Worm (Caenorhabditis elegans): ENCODE data around the gene F57G4.1.
"Not testable (repeated sequence)": the region's sequence is repeated elsewhere in the genome, so short reads cannot be mapped to it uniquely, and the experiment has no call there.

The F57G4.1 gene

DNA sequence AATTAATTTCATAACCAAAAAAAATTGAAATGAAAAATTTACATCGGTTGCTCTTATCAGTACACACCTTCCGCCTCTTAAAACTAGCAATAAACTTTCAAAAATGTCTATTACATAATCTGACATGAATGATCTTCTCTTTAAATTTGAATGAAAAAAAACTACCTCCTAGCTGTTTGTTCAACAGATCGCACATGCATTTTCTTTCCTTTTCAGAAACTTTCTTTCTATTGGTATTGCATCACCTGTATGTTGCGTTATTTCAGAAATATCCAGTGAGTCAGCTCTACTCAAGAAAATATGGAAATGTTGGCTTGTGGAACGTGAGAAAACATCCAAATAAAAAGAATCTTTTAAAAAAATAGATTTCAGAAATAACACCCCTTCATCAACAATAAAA lies at the start of gene F57G4.1:
Gene F57G4.1 (plus strand): TSS at position 301 of the 400 bp plus-strand sequence.
- TF ChIP-seq T22C8.4 (GFP tag; IDR thresholded peaks at IDR 0.05) = no peak

DNA sequence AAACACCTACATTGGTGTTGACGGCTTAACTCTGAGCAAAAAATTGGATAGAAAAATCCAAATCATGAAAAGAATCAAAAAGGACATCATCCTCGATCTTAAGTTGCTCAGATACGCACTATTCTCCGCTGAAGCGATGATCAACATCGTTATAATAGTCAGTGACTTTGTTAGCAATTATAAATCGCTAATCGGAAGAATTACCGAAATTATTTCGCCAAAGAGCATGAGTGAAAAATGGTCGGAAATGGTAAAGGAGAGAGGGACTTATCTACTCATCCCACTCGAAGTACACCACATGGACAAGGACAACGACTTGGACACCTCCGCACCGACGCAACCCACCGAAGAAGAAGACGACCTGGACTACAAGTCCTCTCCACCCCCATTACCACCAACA lies 43.3 kb upstream of the F57G4.1 start:
- TF ChIP-seq ref-1 (GFP tag; conservative IDR thresholded peaks at IDR 0.05) (no peak), flt-1 (GFP tag; IDR thresholded peaks at IDR 0.05) (no peak), med-1 (GFP tag; optimal IDR thresholded peaks at IDR 0.05; ENCODE audit: insufficient read depth) (no peak), cog-1 (tag; optimal IDR thresholded peaks at IDR 0.05) (no peak), ztf-23 (GFP tag; IDR thresholded peaks at IDR 0.05) (no peak), ztf-29 (GFP tag; IDR thresholded peaks at IDR 0.05) (no peak), klf-2 (GFP tag; conservative IDR thresholded peaks at IDR 0.05) (no peak), T22C8.4 (GFP tag; IDR thresholded peaks at IDR 0.05) (no peak), tab-1 (GFP tag; IDR thresholded peaks at IDR 0.05) (no peak)

- TF ChIP-seq ztf-29 (GFP tag; IDR thresholded peaks at IDR 0.05); ref-1 (GFP tag; conservative IDR thresholded peaks at IDR 0.05); klf-2 (GFP tag; conservative IDR thresholded peaks at IDR 0.05): not testable (repeated sequence)
These were observed 38.9 kb upstream of the F57G4.1 start, which contains the start of gene fbxa-133 for ce11 chrV:17584352-17584843. Gene fbxa-133 (plus strand): TSS chrV:17584793.

ce11 chrV:17595691-17596090 lies 27.6 kb upstream of the F57G4.1 start:
- TF ChIP-seq T22C8.4 (GFP tag; IDR thresholded peaks at IDR 0.05) = no peak
- TF ChIP-seq ref-1 (GFP tag; conservative IDR thresholded peaks at IDR 0.05) = no peak
- TF ChIP-seq tab-1 (GFP tag; IDR thresholded peaks at IDR 0.05) = no peak
- TF ChIP-seq ztf-23 (GFP tag; IDR thresholded peaks at IDR 0.05) = no peak
- TF ChIP-seq med-1 (GFP tag; optimal IDR thresholded peaks at IDR 0.05; ENCODE audit: insufficient read depth) = no peak
- TF ChIP-seq ztf-29 (GFP tag; IDR thresholded peaks at IDR 0.05) = no peak
- no peak for TF ChIP-seq flt-1 (GFP tag; IDR thresholded peaks at IDR 0.05)
- no peak for TF ChIP-seq cog-1 (tag; optimal IDR thresholded peaks at IDR 0.05)
- TF ChIP-seq klf-2 (GFP tag; conservative IDR thresholded peaks at IDR 0.05) = no peak

- TF ChIP-seq ztf-29 (GFP tag; IDR thresholded peaks at IDR 0.05) (no peak), tab-1 (GFP tag; IDR thresholded peaks at IDR 0.05) (no peak), T22C8.4 (GFP tag; IDR thresholded peaks at IDR 0.05) (no peak), klf-2 (GFP tag; conservative IDR thresholded peaks at IDR 0.05) (no peak), cog-1 (tag; optimal IDR thresholded peaks at IDR 0.05) (no peak)
These were observed 24.5 kb upstream of the F57G4.1 start, which contains the start of gene Y6G8.2 for ce11 chrV:17598810-17599209. Gene Y6G8.2 (minus strand): TSS chrV:17598956.

ce11 chrV:17601520-17601919 lies 21.8 kb upstream of the F57G4.1 start, which contains the start of gene ztf-25:
Gene ztf-25 (plus strand): TSS chrV:17601820.
- TF ChIP-seq ztf-23 (GFP tag; IDR thresholded peaks at IDR 0.05) (no peak), klf-2 (GFP tag; conservative IDR thresholded peaks at IDR 0.05) (no peak), cog-1 (tag; optimal IDR thresholded peaks at IDR 0.05) (no peak), ref-1 (GFP tag; conservative IDR thresholded peaks at IDR 0.05) (no peak)

DNA sequence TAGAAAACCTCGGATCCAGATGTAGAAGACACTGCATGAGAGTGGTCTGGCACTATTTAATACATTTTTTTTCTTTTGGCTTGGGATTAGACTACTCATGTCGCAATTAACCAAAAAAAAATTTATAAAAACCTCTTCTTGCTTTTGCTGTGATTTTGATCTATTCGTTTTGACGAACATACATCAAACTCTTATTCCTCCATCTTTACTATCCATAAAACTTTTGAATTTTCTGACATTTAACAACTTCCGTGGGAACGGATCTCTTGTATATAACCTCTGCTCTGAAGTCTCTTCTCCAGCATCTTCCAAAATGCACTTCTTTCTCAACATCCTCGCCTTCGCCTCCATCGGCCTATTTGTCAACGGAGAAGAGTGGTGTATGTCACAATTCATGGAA lies 17.3 kb upstream of the F57G4.1 start, which contains the start of gene Y6G8.16:
Gene Y6G8.16 (plus strand): TSS at position 301 of the 400 bp plus-strand sequence.
- not testable (repeated sequence) for TF ChIP-seq klf-2 (GFP tag; conservative IDR thresholded peaks at IDR 0.05); med-1 (GFP tag; optimal IDR thresholded peaks at IDR 0.05; ENCODE audit: insufficient read depth); T22C8.4 (GFP tag; IDR thresholded peaks at IDR 0.05)

ce11 chrV:17607797-17608196 lies 15.5 kb upstream of the F57G4.1 start, which contains the start of gene srz-91:
Gene srz-91 (plus strand): TSS chrV:17608097.
- TF ChIP-seq flt-1 (GFP tag; IDR thresholded peaks at IDR 0.05) = no peak
- TF ChIP-seq T22C8.4 (GFP tag; IDR thresholded peaks at IDR 0.05) = no peak
- TF ChIP-seq ref-1 (GFP tag; conservative IDR thresholded peaks at IDR 0.05) = no peak
- no peak for TF ChIP-seq tab-1 (GFP tag; IDR thresholded peaks at IDR 0.05)
- no peak for TF ChIP-seq med-1 (GFP tag; optimal IDR thresholded peaks at IDR 0.05; ENCODE audit: insufficient read depth)
- TF ChIP-seq ztf-23 (GFP tag; IDR thresholded peaks at IDR 0.05) = no peak
- TF ChIP-seq cog-1 (tag; optimal IDR thresholded peaks at IDR 0.05) = no peak
- no peak for TF ChIP-seq klf-2 (GFP tag; conservative IDR thresholded peaks at IDR 0.05)
- TF ChIP-seq ztf-29 (GFP tag; IDR thresholded peaks at IDR 0.05) = no peak

DNA sequence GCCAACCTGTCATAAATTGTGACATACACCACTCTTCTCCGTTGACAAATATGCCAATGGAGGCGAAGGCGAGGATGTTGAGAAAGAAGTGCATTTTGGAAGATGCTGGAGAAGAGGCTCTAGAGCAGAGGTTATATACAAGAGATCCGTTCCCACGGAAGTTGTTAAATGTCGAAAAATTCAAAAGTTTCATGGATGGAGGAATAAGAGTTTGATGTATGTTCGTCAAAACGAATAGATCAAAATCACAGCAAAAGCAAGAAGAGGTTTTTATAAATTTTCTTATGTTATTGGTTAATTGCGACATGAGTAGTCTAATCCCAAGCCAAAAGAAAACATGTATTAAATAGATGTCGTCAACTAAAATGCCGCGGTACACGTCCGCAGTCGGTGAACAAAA lies 12.8 kb upstream of the F57G4.1 start, which contains the start of gene Y6G8.15:
Gene Y6G8.15 (minus strand): TSS at position 101 of the 400 bp plus-strand sequence.
- not testable (repeated sequence) for TF ChIP-seq cog-1 (tag; optimal IDR thresholded peaks at IDR 0.05); med-1 (GFP tag; optimal IDR thresholded peaks at IDR 0.05; ENCODE audit: insufficient read depth); T22C8.4 (GFP tag; IDR thresholded peaks at IDR 0.05)

ce11 chrV:17614251-17614650 lies 9.1 kb upstream of the F57G4.1 start, which contains the start of gene Y6G8.14:
Gene Y6G8.14 (minus strand): TSS chrV:17614351.
- TF ChIP-seq ref-1 (GFP tag; conservative IDR thresholded peaks at IDR 0.05) = no peak

ce11 chrV:17615609-17616008 lies 7.7 kb upstream of the F57G4.1 start, which contains the start of gene Y6G8.5:
Gene Y6G8.5 (minus strand): TSS chrV:17615709.
- TF ChIP-seq ztf-23 (GFP tag; IDR thresholded peaks at IDR 0.05) (no peak), ztf-29 (GFP tag; IDR thresholded peaks at IDR 0.05) (no peak), klf-2 (GFP tag; conservative IDR thresholded peaks at IDR 0.05) (no peak), ref-1 (GFP tag; conservative IDR thresholded peaks at IDR 0.05) (no peak), med-1 (GFP tag; optimal IDR thresholded peaks at IDR 0.05; ENCODE audit: insufficient read depth) (no peak), cog-1 (tag; optimal IDR thresholded peaks at IDR 0.05) (no peak), flt-1 (GFP tag; IDR thresholded peaks at IDR 0.05) (no peak), T22C8.4 (GFP tag; IDR thresholded peaks at IDR 0.05) (no peak), tab-1 (GFP tag; IDR thresholded peaks at IDR 0.05) (no peak)

Measured in whole organism, midembryonic.